Worm (Caenorhabditis elegans) whole organism, L4 larva: ENCODE data around the gene fbxa-138.

ENCODE experiments used
- F10B5.3 ChIP-seq: sonication (generic microtip); optimal IDR thresholded peaks from 2 replicates; lab custom pipeline; 2016; ENCODE audit warnings: mild to moderate bottlenecking, missing genetic modification characterization, missing compliant biosample characterization
- T20F7.1 ChIP-seq: fragments of 200-800 bp; sonication (Bioruptor generic); optimal IDR thresholded peaks from 2 replicates; lab custom pipeline; 2018; ENCODE audit warnings: mild to moderate bottlenecking, missing genetic modification characterization, missing compliant biosample characterization
- T26A8.4 ChIP-seq: fragments of 200-800 bp; sonication (Bioruptor generic); IDR thresholded peaks from 2 replicates; pipeline ENCODE4 v1.3.6; 2022; ENCODE audit warnings: missing genetic modification characterization, missing compliant biosample characterization
- ZK546.5 ChIP-seq, 2 experiments: sonication (generic microtip); optimal IDR thresholded peaks; 2 replicates each; lab custom pipeline; 2017; ENCODE audit warnings: missing biosample characterization in 2 of 2, missing genetic modification characterization in 2 of 2
- aly-2 ChIP-seq: sonication (generic microtip); optimal IDR thresholded peaks from 2 replicates; lab custom pipeline; 2018; ENCODE audit warnings: missing biosample characterization, missing genetic modification characterization
- arid-1 ChIP-seq: fragments of 200-800 bp; sonication (Bioruptor generic); conservative IDR thresholded peaks from 2 replicates; pipeline ENCODE4 v1.3.6; 2022; ENCODE audit warnings: missing genetic modification reagents, missing genetic modification characterization, missing compliant biosample characterization
- ceh-32 ChIP-seq: sonication (generic microtip); optimal IDR thresholded peaks from 2 replicates; lab custom pipeline; 2016; ENCODE audit warnings: mild to moderate bottlenecking, missing genetic modification characterization, missing compliant biosample characterization; ENCODE audit not compliant: poor library complexity
- ceh-82 ChIP-seq: sonication (generic microtip); optimal IDR thresholded peaks from 2 replicates; lab custom pipeline; 2017; ENCODE audit warnings: missing biosample characterization, missing genetic modification characterization
- cey-2 ChIP-seq: sonication (generic microtip); optimal IDR thresholded peaks from 3 replicates; lab custom pipeline; 2017; ENCODE audit warnings: missing genetic modification characterization, mild to moderate bottlenecking, missing compliant biosample characterization, antibody characterized with exemption, borderline replicate concordance; ENCODE audit not compliant: insufficient read depth
- daf-16 ChIP-seq, 3 experiments: sonication (generic microtip); optimal IDR thresholded peaks; 2 replicates each; lab custom pipeline; 2016 to 2017; ENCODE audit warnings: missing genetic modification characterization in 3 of 3, missing genetic modification reagents in 3 of 3, mild to moderate bottlenecking in 2 of 3, missing compliant biosample characterization in 2 of 3, missing biosample characterization in 1 of 3, moderate library complexity in 1 of 3
- daf-8 ChIP-seq: fragments of 200-800 bp; sonication (Bioruptor generic); IDR thresholded peaks from 2 replicates; pipeline ENCODE4 v1.3.6; 2022; ENCODE audit warnings: missing genetic modification characterization, missing compliant biosample characterization
- dmd-9 ChIP-seq: fragments of 200-800 bp; sonication (Bioruptor generic); IDR thresholded peaks from 2 replicates; pipeline ENCODE4 v1.3.6; 2022; ENCODE audit warnings: missing genetic modification reagents, missing genetic modification characterization, missing compliant biosample characterization
- duxl-1 ChIP-seq: sonication (generic microtip); optimal IDR thresholded peaks from 2 replicates; lab custom pipeline; 2016; ENCODE audit warnings: mild to moderate bottlenecking, missing genetic modification characterization, moderate library complexity, missing compliant biosample characterization; ENCODE audit not compliant: poor library complexity
- hif-1 ChIP-seq, 2 experiments: sonication (generic microtip); optimal IDR thresholded peaks; 2 replicates each; lab custom pipeline; 2016 to 2017; ENCODE audit warnings: missing compliant biosample characterization in 2 of 2, missing genetic modification characterization in 2 of 2, missing genetic modification reagents in 2 of 2, missing genotype in 2 of 2, mild to moderate bottlenecking in 1 of 2
- hlh-11 ChIP-seq: fragments of 200-800 bp; sonication (Bioruptor generic); optimal IDR thresholded peaks from 2 replicates; lab custom pipeline; 2018; ENCODE audit warnings: mild to moderate bottlenecking, missing genetic modification characterization, missing compliant biosample characterization
- jun-1 ChIP-seq: fragments of 150-350 bp; optimal IDR thresholded peaks from 2 replicates; lab custom pipeline; 2014; ENCODE audit warnings: missing biosample characterization, missing genetic modification reagents, missing genetic modification characterization
- lim-7 ChIP-seq: fragments of 200-800 bp; sonication (Bioruptor generic); IDR thresholded peaks from 2 replicates; pipeline ENCODE4 v1.3.6; 2022; ENCODE audit warnings: missing genetic modification characterization, missing compliant biosample characterization
- lin-38 ChIP-seq: fragments of 200-800 bp; sonication (Bioruptor generic); IDR thresholded peaks from 2 replicates; pipeline ENCODE4 v1.3.6; 2022; ENCODE audit warnings: missing genetic modification reagents, missing genetic modification characterization, missing compliant biosample characterization
- mdl-1 ChIP-seq, 2 experiments: fragments of 150-350 bp in 1 of 2; sonication (generic microtip) in 1 of 2; optimal IDR thresholded peaks; 2 replicates each; lab custom pipeline; 2014 to 2017; ENCODE audit warnings: missing biosample characterization in 2 of 2, missing genetic modification characterization in 2 of 2
- mes-2 ChIP-seq: sonication (generic microtip); optimal IDR thresholded peaks from 2 replicates; lab custom pipeline; 2016; ENCODE audit warnings: missing genotype, mild to moderate bottlenecking, missing genetic modification characterization, missing compliant biosample characterization; ENCODE audit not compliant: poor library complexity, severe bottlenecking
- mxl-3 ChIP-seq: fragments of 200-800 bp; sonication (Bioruptor generic); optimal IDR thresholded peaks from 2 replicates; lab custom pipeline; 2018; ENCODE audit warnings: mild to moderate bottlenecking, missing genetic modification characterization, missing compliant biosample characterization
- nhr-11 ChIP-seq: fragments of 150-350 bp; optimal IDR thresholded peaks from 2 replicates; lab custom pipeline; 2014; ENCODE audit warnings: missing biosample characterization, missing genetic modification characterization
- nhr-25 ChIP-seq: sonication (generic microtip); optimal IDR thresholded peaks from 2 replicates; lab custom pipeline; 2017; ENCODE audit warnings: missing genetic modification characterization, mild to moderate bottlenecking, missing compliant biosample characterization, antibody characterized with exemption, moderate library complexity, borderline replicate concordance; ENCODE audit not compliant: insufficient read depth
- nhr-28 ChIP-seq: fragments of 150-350 bp; optimal IDR thresholded peaks from 2 replicates; lab custom pipeline; 2014; ENCODE audit warnings: missing biosample characterization, missing genetic modification characterization
- nhr-41 ChIP-seq: fragments of 200-800 bp; sonication (Bioruptor generic); IDR thresholded peaks from 2 replicates; pipeline ENCODE4 v1.3.6; 2022; ENCODE audit warnings: missing genetic modification reagents, missing genetic modification characterization, missing compliant biosample characterization
- nhr-48 ChIP-seq: sonication (generic microtip); optimal IDR thresholded peaks from 2 replicates; lab custom pipeline; 2016; ENCODE audit warnings: mild to moderate bottlenecking, missing genetic modification characterization, missing compliant biosample characterization
- php-3 ChIP-seq: fragments of 200-800 bp; sonication (Bioruptor generic); IDR thresholded peaks from 2 replicates; pipeline ENCODE4 v1.3.6; 2022; ENCODE audit warnings: missing genetic modification reagents, missing genetic modification characterization, missing compliant biosample characterization
- pqm-1 ChIP-seq: sonication (generic microtip); optimal IDR thresholded peaks from 2 replicates; lab custom pipeline; 2017; ENCODE audit warnings: missing biosample characterization, missing genetic modification characterization
- skn-1 ChIP-seq: fragments of 150-350 bp; optimal IDR thresholded peaks from 2 replicates; lab custom pipeline; 2014; ENCODE audit warnings: missing biosample characterization, missing genetic modification characterization
- tag-97 ChIP-seq: fragments of 200-800 bp; sonication (Bioruptor generic); IDR thresholded peaks from 2 replicates; pipeline ENCODE4 v1.3.6; 2022; ENCODE audit warnings: missing genetic modification characterization, missing compliant biosample characterization
- unc-130 ChIP-seq: sonication (generic microtip); optimal IDR thresholded peaks from 2 replicates; lab custom pipeline; 2016; ENCODE audit warnings: missing genetic modification reagents, missing genetic modification characterization, missing compliant biosample characterization

The fbxa-138 gene

ce11 chrIII:1355320-1355719, 28.7 kb downstream of the fbxa-138 start, which contains the start of gene Y82E9BL.1:
TSS of gene Y82E9BL.1 (minus strand) at chrIII:1355420.
- TF ChIP-seq F10B5.3 (tag; lab: Kevin White, UChicago) (no peak), ZK546.5 (tag; optimal IDR thresholded peaks at IDR 0.05; lab: Kevin White, UChicago) (no peak), ceh-32 (no peak), dmd-9 (GFP tag; lab: Robert Waterston, UW) (no peak), ceh-82 (tag; lab: Kevin White, UChicago) (no peak), aly-2 (tag; lab: Kevin White, UChicago) (no peak), nhr-11 (tag; lab: Kevin White, UChicago) (no peak), mes-2 (tag; lab: Kevin White, UChicago) (no peak), duxl-1 (tag; lab: Kevin White, UChicago) (no peak), nhr-41 (GFP tag; lab: Robert Waterston, UW) (no peak), cey-2 (tag; lab: Kevin White, UChicago) (no peak)

ce11 chrIII:1354523-1354922, 29.5 kb downstream of the fbxa-138 start:
- TF ChIP-seq nhr-25 (tag; lab: Kevin White, UChicago) (no peak), arid-1 (GFP tag; lab: Robert Waterston, UW) (no peak), jun-1 (tag; lab: Kevin White, UChicago) (no peak), unc-130 (GFP tag; lab: Kevin White, UChicago) (no peak), nhr-28 (tag; lab: Kevin White, UChicago) (no peak), T26A8.4 (GFP tag; lab: Robert Waterston, UW) (no peak), skn-1 (tag; lab: Kevin White, UChicago) (no peak), lim-7 (GFP tag; lab: Robert Waterston, UW) (0 out of 2 replicates have a peak, but pooled peaks have one; percentile 59)

DNA sequence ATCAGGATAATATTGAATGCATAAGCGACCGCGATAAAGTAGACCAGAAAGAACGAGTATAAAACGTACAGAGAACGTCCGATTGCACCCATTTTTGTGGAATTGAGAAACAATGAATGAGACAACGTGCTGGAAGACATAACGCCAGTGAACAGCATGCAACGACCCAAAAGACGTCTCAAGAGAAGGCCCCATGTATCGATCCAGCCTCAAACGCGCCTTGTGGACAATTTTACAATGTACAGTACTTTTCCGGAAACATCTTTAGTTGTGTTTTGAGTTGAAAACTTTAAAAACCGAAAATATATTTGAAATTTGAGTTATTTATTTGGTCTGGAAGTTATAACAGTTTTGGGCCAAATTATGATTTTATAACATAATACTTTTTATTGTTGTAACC, 33.3 kb downstream of the fbxa-138 start, which contains the start of gene Y82E9BL.3:
TSS of gene Y82E9BL.3 (minus strand) at position 101 of the 400 bp plus-strand sequence.
- TF ChIP-seq T20F7.1 (GFP tag; lab: Kevin White, UChicago) (no peak), daf-8 (GFP tag; lab: Robert Waterston, UW) (no peak), hlh-11 (tag; lab: Kevin White, UChicago) (no peak), lin-38 (GFP tag; lab: Robert Waterston, UW) (no peak), mdl-1 (tag; optimal IDR thresholded peaks at IDR 0.05; lab: Kevin White, UChicago) (no peak), duxl-1 (tag; lab: Kevin White, UChicago) (no peak), arid-1 (GFP tag; lab: Robert Waterston, UW) (no peak), nhr-48 (tag; lab: Kevin White, UChicago) (no peak)

DNA sequence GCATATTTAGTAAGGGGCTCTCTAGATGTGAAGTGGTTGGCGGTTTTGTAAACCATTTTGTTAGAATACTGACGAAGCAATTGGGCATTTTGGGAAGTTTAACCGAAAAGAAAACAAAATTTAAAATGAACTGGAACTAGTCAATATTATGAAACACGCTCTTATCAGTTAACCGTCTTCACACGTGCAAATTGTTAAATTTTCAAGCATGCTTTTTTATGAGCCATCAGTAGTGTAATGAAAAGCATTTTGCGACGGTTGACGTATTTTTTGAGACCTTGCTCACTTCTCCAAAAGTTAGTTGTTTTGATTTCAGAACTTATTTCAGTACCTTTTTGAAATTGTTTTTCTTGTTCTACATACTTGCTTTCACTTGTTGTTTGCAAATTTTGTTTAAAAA, 34.7 kb downstream of the fbxa-138 start, which contains the start of gene fbxa-25:
TSS of gene fbxa-25 (minus strand) at position 138 of the 400 bp plus-strand sequence.
- TF ChIP-seq mdl-1 (tag; optimal IDR thresholded peaks at IDR 0.05; lab: Kevin White, UChicago), result peak in 1 of 2 experiments; percentile 31
- TF ChIP-seq nhr-28 (tag; lab: Kevin White, UChicago), result peak; percentile 34
- no peak for TF ChIP-seq daf-16 (GFP tag; optimal IDR thresholded peaks at IDR 0.05; lab: Kevin White, UChicago)
- peak; percentile 29 for TF ChIP-seq daf-16 (tag; optimal IDR thresholded peaks at IDR 0.05; lab: Kevin White, UChicago)
- TF ChIP-seq pqm-1 (tag; lab: Kevin White, UChicago), result peak; percentile 64
- TF ChIP-seq php-3 (GFP tag; lab: Robert Waterston, UW), result 0 out of 2 replicates have a peak, but pooled peaks have one; percentile 48
- TF ChIP-seq nhr-25 (tag; lab: Kevin White, UChicago), result no peak
- TF ChIP-seq hif-1 (tag; optimal IDR thresholded peaks at IDR 0.05; lab: Kevin White, UChicago), result peak in 1 of 2 experiments; percentile 20
- TF ChIP-seq tag-97 (GFP tag; lab: Robert Waterston, UW), result no peak
- peak; percentile 30 for TF ChIP-seq mxl-3
